Fruit fly (Drosophila melanogaster) whole organism, embryonic: ENCODE results near the gene Gale.
A peak's percentile ranks its signal among the peaks of the same experiment; 100 is the strongest.

Experiments used
- B-H1 ChIP-seq: fragments of 200-800 bp; sonication (Bioruptor generic); IDR thresholded peaks from 3 replicates; pipeline ENCODE4 v1.3.6; 2022; ENCODE audit warnings: missing biosample characterization, missing genetic modification characterization
- CG10267 ChIP-seq: fragments of 200-800 bp; sonication (Bioruptor generic); optimal IDR thresholded peaks from 2 replicates; lab custom pipeline; 2018; ENCODE audit warnings: missing biosample characterization, mild to moderate bottlenecking, missing genetic modification characterization, moderate library complexity
- CG11085 ChIP-seq: fragments of 200-800 bp; sonication (Bioruptor generic); IDR thresholded peaks from 2 replicates; pipeline ENCODE4 v1.3.6; 2022; ENCODE audit warnings: missing biosample characterization, missing genetic modification characterization
- CG13296 ChIP-seq: fragments of 200-800 bp; sonication (Bioruptor generic); optimal IDR thresholded peaks from 3 replicates; lab custom pipeline; 2018; ENCODE audit warnings: missing biosample characterization, mild to moderate bottlenecking, missing genetic modification characterization
- CG16779 ChIP-seq: fragments of 200-800 bp; sonication (Bioruptor generic); IDR thresholded peaks from 2 replicates; pipeline ENCODE4 v1.3.6; 2022; ENCODE audit warnings: missing biosample characterization, missing genetic modification characterization
- CG2129 ChIP-seq: fragments of 200-800 bp; sonication (Bioruptor generic); IDR thresholded peaks from 2 replicates; pipeline ENCODE4 v1.3.6; 2022; ENCODE audit warnings: missing biosample characterization, missing genetic modification characterization; ENCODE audit not compliant: partially characterized antibody
- CG31441 ChIP-seq: fragments of 200-800 bp; sonication (Bioruptor generic); IDR thresholded peaks from 2 replicates; pipeline ENCODE4 v1.3.6; 2022; ENCODE audit warnings: missing biosample characterization, missing genetic modification characterization
- CG3281 ChIP-seq: fragments of 200-800 bp; sonication (Bioruptor generic); optimal IDR thresholded peaks from 3 replicates; lab custom pipeline; 2017; ENCODE audit warnings: missing biosample characterization, mild to moderate bottlenecking, missing genetic modification characterization
- CG4424 ChIP-seq: fragments of 200-800 bp; sonication (Bioruptor generic); optimal IDR thresholded peaks from 3 replicates; lab custom pipeline; 2016; ENCODE audit warnings: missing biosample characterization, missing genetic modification characterization
- CG4730 ChIP-seq: fragments of 200-800 bp; sonication (Bioruptor generic); IDR thresholded peaks from 2 replicates; pipeline ENCODE4 v1.3.6; 2022; ENCODE audit warnings: missing biosample characterization, missing genetic modification characterization
- CG6689 ChIP-seq: fragments of 200-800 bp; sonication (Bioruptor generic); IDR thresholded peaks from 2 replicates; pipeline ENCODE4 v1.3.6; 2022; ENCODE audit warnings: missing biosample characterization, missing genetic modification characterization
- CG7928 ChIP-seq: fragments of 200-800 bp; sonication (Bioruptor generic); optimal IDR thresholded peaks from 2 replicates; lab custom pipeline; 2017; ENCODE audit warnings: missing biosample characterization, mild to moderate bottlenecking, missing genetic modification characterization
- CG8944 ChIP-seq: fragments of 200-800 bp; sonication (Bioruptor generic); optimal IDR thresholded peaks from 3 replicates; lab custom pipeline; 2016; ENCODE audit warnings: missing biosample characterization, missing genetic modification characterization
- CG9876 ChIP-seq: fragments of 200-800 bp; sonication (Bioruptor generic); optimal IDR thresholded peaks from 2 replicates; lab custom pipeline; 2016; ENCODE audit warnings: missing biosample characterization, missing genetic modification characterization
- D19A ChIP-seq: fragments of 200-800 bp; optimal IDR thresholded peaks from 3 replicates; lab custom pipeline; 2019; ENCODE audit warnings: missing biosample characterization, mild to moderate bottlenecking, missing genetic modification characterization, moderate library complexity
- Drgx ChIP-seq: fragments of 200-800 bp; sonication (Bioruptor generic); IDR thresholded peaks from 2 replicates; pipeline ENCODE4 v1.3.6; 2022; ENCODE audit warnings: missing biosample characterization, missing genetic modification characterization
- Ets65A ChIP-seq: fragments of 200-800 bp; sonication (Bioruptor generic); peaks from one replicate; lab custom pipeline; 2016; ENCODE audit warnings: missing biosample characterization, missing genetic modification characterization
- Ets97D ChIP-seq: fragments of 200-800 bp; sonication (Bioruptor generic); optimal IDR thresholded peaks from 3 replicates; lab custom pipeline; 2016; ENCODE audit warnings: missing biosample characterization, missing genetic modification characterization
- HLH54F ChIP-seq: fragments of 200-800 bp; sonication (Bioruptor generic); optimal IDR thresholded peaks from 3 replicates; lab custom pipeline; 2016; ENCODE audit warnings: missing biosample characterization, missing genetic modification characterization
- HLHmδ ChIP-seq: fragments of 200-800 bp; sonication (Bioruptor generic); optimal IDR thresholded peaks from 2 replicates; lab custom pipeline; 2018; ENCODE audit warnings: missing biosample characterization, mild to moderate bottlenecking, missing genetic modification characterization, moderate library complexity
- HmgZ ChIP-seq: fragments of 200-800 bp; sonication (Bioruptor generic); optimal IDR thresholded peaks from 2 replicates; lab custom pipeline; 2018; ENCODE audit warnings: missing biosample characterization, mild to moderate bottlenecking, missing genetic modification characterization
- Jarid2 ChIP-seq: fragments of 200-800 bp; sonication (Bioruptor generic); optimal IDR thresholded peaks from 3 replicates; lab custom pipeline; 2017; ENCODE audit warnings: mild to moderate bottlenecking, missing biosample characterization, missing genetic modification reagents, missing genetic modification characterization
- Med ChIP-seq: fragments of 200-800 bp; sonication (Bioruptor generic); peaks from one replicate; lab custom pipeline; 2016; ENCODE audit warnings: missing biosample characterization, missing genetic modification characterization, mild to moderate bottlenecking, inconsistent platforms, moderate library complexity
- Nf-YC ChIP-seq: fragments of 200-800 bp; optimal IDR thresholded peaks from 3 replicates; lab custom pipeline; 2019; ENCODE audit warnings: missing biosample characterization, mild to moderate bottlenecking, missing genetic modification characterization, moderate library complexity
- Opbp ChIP-seq: fragments of 200-800 bp; sonication (Bioruptor generic); IDR thresholded peaks from 3 replicates; pipeline ENCODE4 v1.3.6; 2022; ENCODE audit warnings: missing biosample characterization, missing genetic modification characterization; ENCODE audit not compliant: partially characterized antibody
- Poxn ChIP-seq: fragments of 200-800 bp; sonication (Bioruptor generic); IDR thresholded peaks from 2 replicates; pipeline ENCODE4 v1.3.6; 2022; ENCODE audit warnings: missing biosample characterization, missing genetic modification characterization
- Side ChIP-seq: fragments of 200-800 bp; sonication (Bioruptor generic); optimal IDR thresholded peaks from 2 replicates; lab custom pipeline; 2016; ENCODE audit warnings: missing biosample characterization, missing genetic modification characterization
- Stat92E ChIP-seq, 3 experiments: fragments of >200 bp in 2 of 3; fragments of 200-800 bp in 1 of 3; sonication (Bioruptor generic) in 1 of 3; optimal IDR thresholded peaks; 2 replicates each; lab custom pipeline; 2017 to 2019; ENCODE audit warnings: missing biosample characterization in 3 of 3, missing genetic modification characterization in 3 of 3, mild to moderate bottlenecking in 1 of 3, moderate library complexity in 1 of 3
- YL-1 ChIP-seq: fragments of 200-800 bp; sonication (Bioruptor generic); optimal IDR thresholded peaks from 3 replicates; lab custom pipeline; 2017; ENCODE audit warnings: missing biosample characterization, mild to moderate bottlenecking, missing genetic modification characterization
- bab2 ChIP-seq: fragments of 200-800 bp; sonication (Bioruptor generic); optimal IDR thresholded peaks from 2 replicates; lab custom pipeline; 2016; ENCODE audit warnings: missing biosample characterization, missing genetic modification characterization
- caup ChIP-seq: fragments of 200-800 bp; sonication (Bioruptor generic); optimal IDR thresholded peaks from 3 replicates; lab custom pipeline; 2017; ENCODE audit warnings: missing biosample characterization, mild to moderate bottlenecking, missing genetic modification characterization, moderate library complexity; ENCODE audit not compliant: severe bottlenecking
- dm ChIP-seq: fragments of 200-800 bp; sonication (Bioruptor generic); optimal IDR thresholded peaks from 3 replicates; lab custom pipeline; 2016; ENCODE audit warnings: missing biosample characterization, missing genetic modification characterization
- hbn ChIP-seq: fragments of 200-800 bp; sonication (Bioruptor generic); IDR thresholded peaks from 2 replicates; pipeline ENCODE4 v1.3.6; 2022; ENCODE audit warnings: missing biosample characterization, missing genetic modification characterization; ENCODE audit not compliant: partially characterized antibody
- ind ChIP-seq: fragments of 200-800 bp; sonication (Bioruptor generic); optimal IDR thresholded peaks from 3 replicates; lab custom pipeline; 2016; ENCODE audit warnings: missing biosample characterization, missing genetic modification characterization
- lab ChIP-seq: fragments of 200-800 bp; sonication (Bioruptor generic); optimal IDR thresholded peaks from 3 replicates; lab custom pipeline; 2017; ENCODE audit warnings: missing biosample characterization, missing genetic modification characterization, mild to moderate bottlenecking, moderate library complexity, missing genetic modification reagents
- mam ChIP-seq: fragments of 200-800 bp; sonication (Bioruptor generic); optimal IDR thresholded peaks from 3 replicates; lab custom pipeline; 2016; ENCODE audit warnings: missing biosample characterization, missing genetic modification characterization
- mirr ChIP-seq: fragments of 200-800 bp; sonication (Bioruptor generic); optimal IDR thresholded peaks from 3 replicates; lab custom pipeline; 2018; ENCODE audit warnings: missing biosample characterization, mild to moderate bottlenecking, missing genetic modification characterization
- nerfin-2 ChIP-seq: fragments of 200-800 bp; sonication (Bioruptor generic); IDR thresholded peaks from 2 replicates; pipeline ENCODE4 v1.3.6; 2022; ENCODE audit warnings: missing biosample characterization, missing genetic modification characterization; ENCODE audit not compliant: partially characterized antibody
- phol ChIP-seq: fragments of 200-800 bp; sonication (Bioruptor generic); optimal IDR thresholded peaks from 3 replicates; lab custom pipeline; 2018; ENCODE audit warnings: missing biosample characterization, mild to moderate bottlenecking, missing genetic modification characterization, moderate library complexity
- schlank ChIP-seq: fragments of 200-800 bp; sonication (Bioruptor generic); optimal IDR thresholded peaks from 2 replicates; lab custom pipeline; 2018; ENCODE audit warnings: missing biosample characterization, mild to moderate bottlenecking, missing genetic modification characterization
- sqz ChIP-seq: fragments of 200-800 bp; sonication (Bioruptor generic); optimal IDR thresholded peaks from 3 replicates; lab custom pipeline; 2018; ENCODE audit warnings: missing biosample characterization, mild to moderate bottlenecking, missing genetic modification characterization
- stwl ChIP-seq: fragments of 200-800 bp; sonication (Bioruptor generic); optimal IDR thresholded peaks from 3 replicates; lab custom pipeline; 2018; ENCODE audit warnings: missing biosample characterization, mild to moderate bottlenecking, missing genetic modification characterization, moderate library complexity
- tna ChIP-seq: fragments of 200-800 bp; sonication (Bioruptor generic); IDR thresholded peaks from 2 replicates; pipeline ENCODE4 v1.3.6; 2022; ENCODE audit warnings: missing biosample characterization, missing genetic modification characterization; ENCODE audit not compliant: partially characterized antibody
- usp ChIP-seq: fragments of >200 bp; optimal IDR thresholded peaks from 2 replicates; lab custom pipeline; 2017; ENCODE audit warnings: missing biosample characterization, missing genetic modification characterization
- zen2 ChIP-seq: fragments of 200-800 bp; sonication (Bioruptor generic); IDR thresholded peaks from 3 replicates; pipeline ENCODE4 v1.3.6; 2022; ENCODE audit warnings: missing biosample characterization, missing genetic modification characterization; ENCODE audit not compliant: partially characterized antibody
- zfh2 ChIP-seq: fragments of 200-800 bp; sonication (Bioruptor generic); optimal IDR thresholded peaks from 2 replicates; lab custom pipeline; 2016; ENCODE audit warnings: missing biosample characterization, missing genetic modification characterization

The Gale gene

DNA sequence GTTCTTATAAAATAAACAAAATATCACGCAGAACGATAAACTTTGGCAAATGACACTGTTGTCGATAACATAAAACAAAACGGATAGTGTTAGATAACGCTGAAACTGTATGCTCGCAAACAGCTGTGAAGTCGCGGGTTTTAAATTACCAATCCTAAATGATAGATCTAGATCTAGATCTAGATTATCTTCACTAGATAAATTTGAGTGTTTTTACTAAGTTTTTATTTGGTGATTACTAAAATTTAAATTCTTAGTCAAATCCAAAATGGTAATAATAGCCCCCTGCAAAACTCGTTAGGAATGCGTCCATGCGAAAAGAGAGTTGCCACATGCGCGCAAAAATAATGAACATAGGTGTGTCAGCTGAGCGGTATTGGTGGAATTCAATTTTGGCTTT lies 5.7 kb downstream of the Gale start, which contains the start of the genes MED30 and Rev1 (continued):
- TF ChIP-seq nerfin-2 (peak; percentile 47; the same call in 1 of the 2 replicates), zen2 (GFP tag; lab: Robert Waterston, UW) (no peak; the same call in 2 of the 3 replicates), Stat92E (GFP tag; optimal IDR thresholded peaks at IDR 0.05; lab: Kevin White, UChicago) (no peak), usp (no peak), mam (GFP tag; lab: Kevin White, UChicago) (peak; percentile 98), CG13296 (peak; percentile 93), CG6689 (GFP tag; lab: Robert Waterston, UW) (peak; percentile 87), HLH54F (peak; percentile 98), Nf-YC (tag; lab: Kevin White, UChicago) (peak; percentile 86), D19A (tag; lab: Kevin White, UChicago) (peak; percentile 79), CG9876 (GFP tag; lab: Kevin White, UChicago) (peak; percentile 94), CG3281 (GFP tag; lab: Kevin White, UChicago) (peak; percentile 91), HmgZ (tag; lab: Kevin White, UChicago) (peak; percentile 96), mirr (GFP tag; lab: Kevin White, UChicago) (peak; percentile 87), B-H1 (GFP tag; lab: Robert Waterston, UW) (peak; percentile 85), CG2129 (no peak), CG11085 (GFP tag; lab: Robert Waterston, UW) (peak; percentile 89), CG4424 (peak; percentile 91), bab2 (GFP tag; lab: Kevin White, UChicago) (peak; percentile 98), sqz (GFP tag; lab: Kevin White, UChicago) (peak; percentile 74), Poxn (GFP tag; lab: Robert Waterston, UW) (peak; percentile 75), zfh2 (GFP tag; lab: Kevin White, UChicago) (peak; percentile 98), CG16779 (GFP tag; lab: Robert Waterston, UW) (peak; percentile 89), Ets97D (GFP tag; lab: Kevin White, UChicago) (peak; percentile 93), caup (GFP tag; lab: Kevin White, UChicago) (peak; percentile 93), ind (peak; percentile 96), CG4730 (peak; percentile 84), schlank (tag; lab: Kevin White, UChicago) (peak; percentile 87), phol (tag; lab: Kevin White, UChicago) (peak; percentile 92), tna (GFP tag; lab: Robert Waterston, UW) (peak; percentile 19; the same call in 1 of the 2 replicates), lab (GFP tag; lab: Kevin White, UChicago) (peak; percentile 97), dm (GFP tag; lab: Kevin White, UChicago) (peak; percentile 93), CG7928 (peak; percentile 75), CG8944 (peak; percentile 97)

- no peak for TF ChIP-seq Side (GFP tag; lab: Kevin White, UChicago)
- no peak for TF ChIP-seq Jarid2 (GFP tag; lab: Kevin White, UChicago)
- no peak for TF ChIP-seq hbn (GFP tag; lab: Robert Waterston, UW)
- TF ChIP-seq CG31441 (GFP tag; lab: Robert Waterston, UW), result no peak
- no peak for TF ChIP-seq HLHmδ (GFP tag; lab: Kevin White, UChicago)
- TF ChIP-seq Drgx (GFP tag; lab: Robert Waterston, UW), result 0 out of 2 replicates have a peak, but pooled peaks have one; percentile 12
- TF ChIP-seq YL-1, result no peak
- no peak for TF ChIP-seq nerfin-2
- TF ChIP-seq Med, result peak; percentile 41
- TF ChIP-seq Ets65A (GFP tag; lab: Kevin White, UChicago), result peak; percentile 75
- peak; percentile 3 for TF ChIP-seq CG10267 (tag; lab: Kevin White, UChicago)
- TF ChIP-seq stwl (tag; lab: Kevin White, UChicago), result peak; percentile 24
- TF ChIP-seq Opbp (GFP tag; lab: Robert Waterston, UW), result no peak
Measured at dm6 chr3L:658279-658678, 9.9 kb downstream of the Gale start.
